Fruit fly (Drosophila melanogaster): ENCODE measurements around the gene Mkrn1.

Gene Mkrn1

DNA sequence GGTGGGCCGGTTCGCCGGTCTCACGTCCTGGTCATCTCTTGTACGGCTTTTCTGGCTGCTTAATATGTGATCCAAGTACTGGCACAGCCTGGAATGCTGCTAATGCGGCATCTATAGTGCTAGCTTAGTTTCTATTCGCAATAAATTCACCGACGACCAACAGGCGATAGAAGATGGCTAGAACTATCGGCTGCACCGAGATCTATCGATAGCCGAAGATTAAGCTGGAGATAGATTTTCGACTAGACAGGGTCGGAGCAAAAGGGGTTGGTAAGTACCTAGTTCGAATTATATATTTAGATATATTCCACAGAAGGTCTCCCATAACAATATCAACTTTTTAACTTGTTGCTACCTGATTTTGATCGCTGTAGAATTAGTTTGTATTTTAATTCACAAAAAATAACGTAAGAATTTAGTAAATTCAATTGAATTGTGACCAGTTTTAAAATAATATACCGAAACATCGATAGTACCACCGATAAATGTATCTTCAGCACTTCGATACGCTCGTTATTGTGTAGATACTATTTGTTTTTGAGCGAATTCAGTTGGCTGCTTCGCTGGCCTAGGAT lies 26.1 kb downstream of the Mkrn1 start, which contains the start of the genes Glg1 and M6 (continued):
- TF ChIP-seq ac (GFP tag; optimal IDR thresholded peaks at IDR 0.05), result no peak
- TF ChIP-seq usp (GFP tag; optimal IDR thresholded peaks at IDR 0.05), result no peak
- 0 out of 2 replicates have a peak, but pooled peaks have one; percentile 13 for TF ChIP-seq peb (GFP tag; IDR thresholded peaks at IDR 0.05)
- TF ChIP-seq NfI (GFP tag; optimal IDR thresholded peaks at IDR 0.05), result peak; percentile 69
- TF ChIP-seq CG16863 (GFP tag; optimal IDR thresholded peaks at IDR 0.05), result peak; percentile 50
- TF ChIP-seq hbn (GFP tag; IDR thresholded peaks at IDR 0.05; ENCODE audit: partially characterized antibody), result peak; percentile 88
- TF ChIP-seq ken (GFP tag; IDR thresholded peaks at IDR 0.05), result no peak
- peak; percentile 8 for TF ChIP-seq CG6683 (GFP tag; optimal IDR thresholded peaks at IDR 0.05)
- no peak for TF ChIP-seq dimm (GFP tag; IDR thresholded peaks at IDR 0.05)
- peak; percentile 51 for TF ChIP-seq fu2 (GFP tag; optimal IDR thresholded peaks at IDR 0.05)
- peak; percentile 43 for TF ChIP-seq CG4617 (GFP tag; optimal IDR thresholded peaks at IDR 0.05; ENCODE audit: borderline replicate concordance)
- TF ChIP-seq CG1602 (GFP tag; optimal IDR thresholded peaks at IDR 0.05), result peak; percentile 68
- TF ChIP-seq CG18599 (GFP tag; optimal IDR thresholded peaks at IDR 0.05), result peak; percentile 77
- TF ChIP-seq CG2199 (GFP tag; IDR thresholded peaks at IDR 0.05), result 0 out of 3 replicates have a peak, but pooled peaks have one; percentile 36
- TF ChIP-seq abd-A (tag; optimal IDR thresholded peaks at IDR 0.05), result no peak
- peak; percentile 86 for TF ChIP-seq CG12659 (GFP tag; optimal IDR thresholded peaks at IDR 0.05)
- peak; percentile 36 for TF ChIP-seq Blimp-1 (GFP tag; optimal IDR thresholded peaks at IDR 0.05)
- peak; percentile 76; the same call in 1 of the 2 replicates for TF ChIP-seq CG32767 (GFP tag; IDR thresholded peaks at IDR 0.05)
- peak; percentile 64 for TF ChIP-seq Nf-YC (tag; optimal IDR thresholded peaks at IDR 0.05)
- TF ChIP-seq Hr78 (GFP tag; optimal IDR thresholded peaks at IDR 0.05), result peak in 1 of 2 experiments; percentile 40
- TF ChIP-seq CoRest (tag; optimal IDR thresholded peaks at IDR 0.05), result peak; percentile 83
- TF ChIP-seq ash1 (GFP tag; optimal IDR thresholded peaks at IDR 0.05), result no peak
- TF ChIP-seq CG14965 (GFP tag; optimal IDR thresholded peaks at IDR 0.05; ENCODE audit: borderline replicate concordance), result no peak
- no peak for TF ChIP-seq nau (GFP tag; optimal IDR thresholded peaks at IDR 0.05)
- no peak for TF ChIP-seq Vsx1 (GFP tag; optimal IDR thresholded peaks at IDR 0.05)
- TF ChIP-seq CG8478 (optimal IDR thresholded peaks at IDR 0.05), result no peak
- peak; percentile 48; the same call in 1 of the 2 replicates for TF ChIP-seq wdn (GFP tag; IDR thresholded peaks at IDR 0.05)
- no peak for TF ChIP-seq tio (GFP tag; optimal IDR thresholded peaks at IDR 0.05)
- TF ChIP-seq Sry-β (GFP tag; optimal IDR thresholded peaks at IDR 0.05), result peak; percentile 74
- 0 out of 2 replicates have a peak, but pooled peaks have one; percentile 2 for TF ChIP-seq Rx (GFP tag; IDR thresholded peaks at IDR 0.05)
- peak; percentile 79 for TF ChIP-seq Sin3A (optimal IDR thresholded peaks at IDR 0.05)
- TF ChIP-seq amos (GFP tag; IDR thresholded peaks at IDR 0.05; ENCODE audit: partially characterized antibody), result peak; percentile 93
- TF ChIP-seq pan (optimal IDR thresholded peaks at IDR 0.05), result no peak
- peak in 1 of 2 experiments; percentile 43 for TF ChIP-seq pan (GFP tag; optimal IDR thresholded peaks at IDR 0.05 in 1 of 2, IDR thresholded peaks at IDR 0.05 in 1 of 2)
- TF ChIP-seq CG10462 (GFP tag; optimal IDR thresholded peaks at IDR 0.05), result peak; percentile 38
- peak; percentile 69 for TF ChIP-seq CG3281 (GFP tag; optimal IDR thresholded peaks at IDR 0.05)
- peak; percentile 45 for TF ChIP-seq NC2β (GFP tag; optimal IDR thresholded peaks at IDR 0.05)
- no peak for TF ChIP-seq Drgx (GFP tag; IDR thresholded peaks at IDR 0.05)
- TF ChIP-seq CG7271 (tag; optimal IDR thresholded peaks at IDR 0.05), result no peak
- TF ChIP-seq CHES-1-like (GFP tag; optimal IDR thresholded peaks at IDR 0.05), result peak; percentile 38
- TF ChIP-seq Ets65A (GFP tag), result peak; percentile 94
- TF ChIP-seq ATbp (GFP tag; optimal IDR thresholded peaks at IDR 0.05), result peak; percentile 2
- peak; percentile 51 for TF ChIP-seq gcm (GFP tag; optimal IDR thresholded peaks at IDR 0.05)
- no peak for TF ChIP-seq CG10274 (GFP tag; optimal IDR thresholded peaks at IDR 0.05)
- TF ChIP-seq Meics (GFP tag; optimal IDR thresholded peaks at IDR 0.05), result peak; percentile 71
- TF ChIP-seq CG15514 (GFP tag; optimal IDR thresholded peaks at IDR 0.05), result peak; percentile 72
- peak; percentile 93 for TF ChIP-seq grn (GFP tag; optimal IDR thresholded peaks at IDR 0.05)
- peak; percentile 70 for TF ChIP-seq lab (GFP tag; optimal IDR thresholded peaks at IDR 0.05)
- TF ChIP-seq CG6254 (GFP tag; optimal IDR thresholded peaks at IDR 0.05), result no peak

Data from whole organism, embryonic.